Worm (Caenorhabditis elegans) whole organism, mixed stage, embryonic: Measurements from ENCODE around the gene F52H2.1.

ENCODE experiments used
- M03D4.4 ChIP-seq: sonication (generic microtip); optimal IDR thresholded peaks from 2 replicates; lab custom pipeline; 2017; ENCODE audit warnings: mild to moderate bottlenecking, missing genetic modification characterization, missing compliant biosample characterization
- bed-3 ChIP-seq: fragments of 200-800 bp; sonication (Bioruptor generic); optimal IDR thresholded peaks from 3 replicates; lab custom pipeline; 2018; ENCODE audit warnings: mild to moderate bottlenecking, missing genetic modification characterization, moderate library complexity, missing compliant biosample characterization
- blmp-1 ChIP-seq: fragments of 150-350 bp; optimal IDR thresholded peaks from 2 replicates; lab custom pipeline; 2014; ENCODE audit warnings: missing biosample characterization, missing genetic modification characterization
- ceh-39 ChIP-seq: fragments of 150-350 bp; optimal IDR thresholded peaks from 2 replicates; lab custom pipeline; 2014; ENCODE audit warnings: missing biosample characterization, missing genetic modification characterization
- ceh-43 ChIP-seq: fragments of 200-800 bp; sonication (Bioruptor generic); optimal IDR thresholded peaks from 2 replicates; lab custom pipeline; 2018; ENCODE audit warnings: mild to moderate bottlenecking, missing genetic modification characterization, moderate library complexity, missing compliant biosample characterization
- ceh-83 ChIP-seq: fragments of 200-800 bp; sonication (Bioruptor generic); optimal IDR thresholded peaks from 2 replicates; lab custom pipeline; 2018; ENCODE audit warnings: mild to moderate bottlenecking, missing genetic modification characterization, missing compliant biosample characterization
- ces-1 ChIP-seq: fragments of 150-350 bp; optimal IDR thresholded peaks from 2 replicates; lab custom pipeline; 2014; ENCODE audit warnings: missing biosample characterization, missing genetic modification reagents, missing genetic modification characterization
- cnd-1 ChIP-seq: fragments of 200-800 bp; sonication (Bioruptor generic); optimal IDR thresholded peaks from 2 replicates; lab custom pipeline; 2018; ENCODE audit warnings: mild to moderate bottlenecking, missing genetic modification characterization, missing compliant biosample characterization
- drap-1 ChIP-seq: fragments of 200-800 bp; sonication (Bioruptor generic); optimal IDR thresholded peaks from 3 replicates; lab custom pipeline; 2018; ENCODE audit warnings: mild to moderate bottlenecking, missing genetic modification characterization, missing compliant biosample characterization
- elt-1 ChIP-seq: sonication (generic microtip); optimal IDR thresholded peaks from 2 replicates; lab custom pipeline; 2017; ENCODE audit warnings: missing genetic modification characterization, mild to moderate bottlenecking, missing compliant biosample characterization, antibody characterized with exemption, moderate library complexity, borderline replicate concordance; ENCODE audit not compliant: insufficient read depth
- elt-3 ChIP-seq: fragments of 150-350 bp; optimal IDR thresholded peaks from 2 replicates; lab custom pipeline; 2014; ENCODE audit warnings: missing biosample characterization, missing genetic modification characterization
- flh-1 ChIP-seq: fragments of 200-800 bp; sonication (Bioruptor generic); optimal IDR thresholded peaks from 2 replicates; lab custom pipeline; 2018; ENCODE audit warnings: mild to moderate bottlenecking, missing genetic modification characterization, moderate library complexity, missing compliant biosample characterization
- ham-2 ChIP-seq: fragments of 200-800 bp; sonication (Bioruptor generic); optimal IDR thresholded peaks from 2 replicates; lab custom pipeline; 2018; ENCODE audit warnings: mild to moderate bottlenecking, missing genetic modification characterization, missing compliant biosample characterization
- hlh-1 ChIP-seq: fragments of 150-350 bp; optimal IDR thresholded peaks from 2 replicates; lab custom pipeline; 2014; ENCODE audit warnings: missing biosample characterization, missing genetic modification reagents, missing genetic modification characterization
- lin-13 ChIP-seq: fragments of 150-350 bp; optimal IDR thresholded peaks from 2 replicates; lab custom pipeline; 2014; ENCODE audit warnings: missing biosample characterization, missing genetic modification characterization
- lin-32 ChIP-seq: fragments of 200-800 bp; sonication (Bioruptor generic); optimal IDR thresholded peaks from 2 replicates; lab custom pipeline; 2018; ENCODE audit warnings: mild to moderate bottlenecking, missing genetic modification characterization, missing compliant biosample characterization
- mab-5 ChIP-seq: fragments of 150-350 bp; optimal IDR thresholded peaks from 2 replicates; lab custom pipeline; 2014; ENCODE audit warnings: missing biosample characterization, missing genetic modification characterization
- mep-1 ChIP-seq: fragments of 150-350 bp; optimal IDR thresholded peaks from 2 replicates; lab custom pipeline; 2017; ENCODE audit warnings: missing biosample characterization, missing genetic modification reagents, missing genetic modification characterization, inconsistent platforms
- mls-2 ChIP-seq: sonication (generic microtip); optimal IDR thresholded peaks from 2 replicates; lab custom pipeline; 2016; ENCODE audit warnings: mild to moderate bottlenecking, missing genetic modification characterization, moderate library complexity, missing compliant biosample characterization
- nhr-12 ChIP-seq: fragments of 150-350 bp; optimal IDR thresholded peaks from 2 replicates; lab custom pipeline; 2014; ENCODE audit warnings: missing biosample characterization, missing genetic modification characterization
- nhr-2 ChIP-seq: fragments of 150-350 bp; optimal IDR thresholded peaks from 2 replicates; lab custom pipeline; 2014; ENCODE audit warnings: missing biosample characterization, missing genetic modification characterization
- nhr-237 ChIP-seq: fragments of 150-350 bp; optimal IDR thresholded peaks from 2 replicates; lab custom pipeline; 2014; ENCODE audit warnings: missing biosample characterization, missing genetic modification characterization
- nhr-28 ChIP-seq: fragments of 150-350 bp; optimal IDR thresholded peaks from 2 replicates; lab custom pipeline; 2014; ENCODE audit warnings: missing biosample characterization, missing genetic modification characterization
- nhr-76 ChIP-seq: sonication (generic microtip); optimal IDR thresholded peaks from 2 replicates; lab custom pipeline; 2017; ENCODE audit warnings: missing biosample characterization, missing genetic modification characterization
- pha-4 ChIP-seq: fragments of 150-350 bp; optimal IDR thresholded peaks from 2 replicates; lab custom pipeline; 2018; ENCODE audit warnings: missing biosample characterization, missing genetic modification reagents, missing genetic modification characterization
- sem-2 ChIP-seq: fragments of 200-800 bp; sonication (Bioruptor generic); optimal IDR thresholded peaks from 2 replicates; lab custom pipeline; 2018; ENCODE audit warnings: mild to moderate bottlenecking, missing genetic modification characterization, missing compliant biosample characterization
- sptf-1 ChIP-seq: sonication (generic microtip); optimal IDR thresholded peaks from 2 replicates; lab custom pipeline; 2017; ENCODE audit warnings: mild to moderate bottlenecking, missing genetic modification characterization, moderate library complexity, missing compliant biosample characterization
- tbx-8 ChIP-seq: fragments of 200-800 bp; sonication (Bioruptor generic); optimal IDR thresholded peaks from 2 replicates; lab custom pipeline; 2018; ENCODE audit warnings: mild to moderate bottlenecking, missing genetic modification characterization, moderate library complexity, missing compliant biosample characterization
- unc-120 ChIP-seq: sonication (generic microtip); optimal IDR thresholded peaks from 2 replicates; lab custom pipeline; 2017; ENCODE audit warnings: missing genetic modification characterization, missing compliant biosample characterization; ENCODE audit not compliant: poor library complexity, severe bottlenecking
- unc-39 ChIP-seq: fragments of 150-350 bp; optimal IDR thresholded peaks from 2 replicates; lab custom pipeline; 2014; ENCODE audit warnings: missing biosample characterization, missing genetic modification characterization
- unc-62 ChIP-seq: fragments of 150-350 bp; optimal IDR thresholded peaks from 2 replicates; lab custom pipeline; 2014; ENCODE audit warnings: missing biosample characterization, missing genetic modification reagents, missing genetic modification characterization

Gene F52H2.1

DNA sequence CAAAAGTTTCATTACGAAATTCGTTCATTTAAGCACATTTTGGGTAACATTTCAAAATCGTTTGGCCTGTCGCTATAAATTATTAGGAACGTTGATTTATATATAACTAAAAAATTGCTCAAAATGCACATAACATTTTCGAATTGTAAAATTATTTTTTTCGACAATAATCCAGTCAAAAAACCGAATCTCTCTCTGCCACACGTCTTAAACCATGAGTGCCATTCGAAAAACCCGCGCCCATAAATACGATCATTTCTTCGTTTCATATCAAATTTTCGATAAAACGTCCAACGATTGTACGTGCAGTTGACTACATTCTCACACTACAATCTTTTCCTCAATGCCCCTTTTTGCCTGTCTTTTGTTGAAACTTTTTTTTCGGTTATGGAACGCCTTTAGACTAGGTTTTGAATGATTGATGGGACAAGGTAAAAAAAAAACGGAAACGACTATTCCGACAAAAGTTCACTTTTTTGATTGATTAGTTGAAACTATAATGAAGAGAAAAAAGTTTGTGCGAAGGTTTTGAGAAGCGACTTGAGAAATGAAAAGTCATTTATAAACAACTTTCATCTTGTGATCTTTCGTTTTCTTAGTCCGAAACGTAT is 19.9 kb downstream of the F52H2.1 start:
- TF ChIP-seq cnd-1 (tag; lab: Kevin White, UChicago) = no peak
- no peak for TF ChIP-seq nhr-237 (tag; lab: Kevin White, UChicago)
- no peak for TF ChIP-seq M03D4.4 (tag; lab: Kevin White, UChicago)
- no peak for TF ChIP-seq drap-1 (GFP tag; lab: Kevin White, UChicago)
- no peak for TF ChIP-seq sptf-1 (tag; lab: Kevin White, UChicago)
- no peak for TF ChIP-seq nhr-2
- TF ChIP-seq mep-1 (tag; lab: Kevin White, UChicago) = no peak
- TF ChIP-seq ceh-39 = no peak
- no peak for TF ChIP-seq elt-1
- no peak for TF ChIP-seq ceh-83 (GFP tag; lab: Kevin White, UChicago)
- TF ChIP-seq flh-1 (GFP tag; lab: Kevin White, UChicago) = no peak
- TF ChIP-seq pha-4 = no peak
- TF ChIP-seq nhr-76 (tag; lab: Kevin White, UChicago) = no peak

DNA sequence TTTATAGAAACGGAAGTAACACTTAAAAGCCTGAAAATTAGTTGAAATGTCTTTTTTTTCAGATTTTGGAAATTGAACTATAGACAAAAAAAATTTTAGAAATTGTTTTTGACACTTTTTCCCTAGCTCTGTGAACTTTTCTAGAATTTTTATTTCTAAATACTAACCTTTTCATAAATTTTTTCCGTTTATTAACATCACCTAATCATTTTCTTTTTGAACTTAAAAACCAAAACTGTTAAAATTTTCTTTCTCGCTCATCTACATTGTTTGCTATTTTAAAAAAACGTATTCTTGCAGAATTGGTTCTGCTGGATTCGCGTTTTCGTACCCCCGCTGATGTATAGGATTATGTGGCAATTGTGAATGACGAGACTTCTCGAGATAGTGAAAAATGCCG is 20.8 kb downstream of the F52H2.1 start, which contains the start of the genes nhr-40 and T03G6.7:
TSS of gene nhr-40 (plus strand) at position 301 of the 400 bp plus-strand sequence.
TSS of gene T03G6.7 (plus strand) at position 337 of the 400 bp plus-strand sequence.
- TF ChIP-seq elt-3 (tag; lab: Kevin White, UChicago) (no peak), unc-120 (tag; lab: Kevin White, UChicago) (no peak), mep-1 (tag; lab: Kevin White, UChicago) (no peak), nhr-2 (no peak), blmp-1 (tag; lab: Kevin White, UChicago) (no peak), mab-5 (no peak), nhr-12 (tag; lab: Kevin White, UChicago) (no peak), flh-1 (GFP tag; lab: Kevin White, UChicago) (no peak), ces-1 (GFP tag; lab: Kevin White, UChicago) (no peak), unc-39 (no peak), bed-3 (GFP tag; lab: Kevin White, UChicago) (no peak), nhr-28 (tag; lab: Kevin White, UChicago) (no peak), pha-4 (no peak), tbx-8 (GFP tag; lab: Kevin White, UChicago) (no peak), ham-2 (no peak), cnd-1 (tag; lab: Kevin White, UChicago) (no peak), ceh-43 (no peak), lin-32 (no peak), sptf-1 (tag; lab: Kevin White, UChicago) (no peak), ceh-39 (no peak)

DNA sequence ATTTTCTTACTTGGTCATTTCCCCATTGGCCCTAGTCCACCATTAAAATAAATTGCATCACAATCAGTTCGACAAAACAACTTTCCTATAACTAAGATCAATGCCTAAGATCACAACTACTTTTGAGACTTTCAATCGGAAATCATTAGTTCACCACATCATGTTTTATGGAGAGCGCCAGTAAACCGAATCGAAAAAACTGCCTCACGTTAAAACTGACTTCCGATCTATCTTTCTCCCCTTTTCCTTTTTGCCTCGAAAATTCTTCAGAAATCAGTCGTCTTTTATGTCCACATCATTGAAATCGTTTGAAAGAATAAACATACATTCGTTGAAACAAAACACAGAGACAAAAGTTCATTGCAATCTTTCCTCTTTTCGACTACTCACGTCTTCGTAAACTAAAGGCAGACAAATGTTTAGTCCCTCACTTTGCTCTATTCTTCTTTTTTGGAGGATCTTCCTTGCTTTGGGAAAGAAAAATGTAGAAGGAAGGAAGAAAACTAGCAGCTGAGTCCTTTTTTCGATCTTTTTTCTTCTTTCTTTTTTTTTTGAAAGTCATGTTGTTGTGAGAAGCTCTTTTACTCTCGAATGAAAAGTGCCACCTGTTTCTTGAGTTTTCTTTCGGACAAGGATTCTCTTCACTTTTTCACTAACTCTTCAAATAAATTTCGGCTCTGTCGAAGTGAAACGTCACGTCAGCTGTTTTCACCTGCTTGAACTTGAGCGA is 22.3 kb downstream of the F52H2.1 start:
- TF ChIP-seq sem-2 (no peak), unc-62 (GFP tag; lab: Kevin White, UChicago) (peak; percentile 57), elt-3 (tag; lab: Kevin White, UChicago) (no peak), hlh-1 (tag; lab: Kevin White, UChicago) (peak; percentile 65), bed-3 (GFP tag; lab: Kevin White, UChicago) (no peak), unc-120 (tag; lab: Kevin White, UChicago) (peak; percentile 8), blmp-1 (tag; lab: Kevin White, UChicago) (no peak), ceh-43 (no peak), lin-32 (no peak), mab-5 (no peak)
- TF ChIP-seq, all 35 proteins: peak for 3

DNA sequence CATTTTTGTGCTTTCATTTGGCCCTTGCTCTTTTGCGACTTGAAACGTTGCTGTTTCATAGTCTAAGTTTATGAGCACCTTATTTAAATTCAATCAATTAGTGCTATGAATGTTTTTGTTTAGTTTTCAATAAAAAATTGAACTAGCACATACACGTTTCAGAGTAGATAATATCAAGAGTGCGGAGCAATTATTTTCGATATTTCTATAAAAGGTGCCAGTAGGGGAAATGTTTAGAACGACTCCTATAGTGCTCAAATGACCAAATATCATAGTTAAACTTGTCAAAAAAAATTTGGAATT is 22.8 kb downstream of the F52H2.1 start:
- TF ChIP-seq ceh-43 = no peak
- no peak for TF ChIP-seq mls-2
- TF ChIP-seq M03D4.4 (tag; lab: Kevin White, UChicago) = no peak
- no peak for TF ChIP-seq unc-62 (GFP tag; lab: Kevin White, UChicago)
- no peak for TF ChIP-seq blmp-1 (tag; lab: Kevin White, UChicago)
- no peak for TF ChIP-seq lin-13 (tag; lab: Kevin White, UChicago)
- TF ChIP-seq unc-120 (tag; lab: Kevin White, UChicago) = no peak
- TF ChIP-seq ceh-83 (GFP tag; lab: Kevin White, UChicago) = no peak
- no peak for TF ChIP-seq drap-1 (GFP tag; lab: Kevin White, UChicago)
- no peak for TF ChIP-seq ces-1 (GFP tag; lab: Kevin White, UChicago)
- no peak for TF ChIP-seq pha-4
- no peak for TF ChIP-seq elt-1
- no peak for TF ChIP-seq unc-39
- TF ChIP-seq ceh-39 = no peak
- no peak for TF ChIP-seq nhr-76 (tag; lab: Kevin White, UChicago)
- TF ChIP-seq bed-3 (GFP tag; lab: Kevin White, UChicago) = no peak
